Worm (Caenorhabditis elegans) whole organism, early embryonic: ENCODE data around the gene egl-43.

ENCODE experiments used
- B0310.2 ChIP-seq: sonication (generic microtip); optimal IDR thresholded peaks from 2 replicates; lab custom pipeline; 2016; ENCODE audit warnings: mild to moderate bottlenecking, missing genetic modification characterization, missing compliant biosample characterization
- F13C5.2 ChIP-seq: sonication (generic microtip); optimal IDR thresholded peaks from 2 replicates; lab custom pipeline; 2017; ENCODE audit warnings: mild to moderate bottlenecking, missing genetic modification characterization, inconsistent platforms, missing compliant biosample characterization
- ama-1 ChIP-seq: fragments of 150-350 bp; optimal IDR thresholded peaks from 2 replicates; lab custom pipeline; 2014
- ceh-13 ChIP-seq: fragments of 200-800 bp; sonication (Bioruptor generic); optimal IDR thresholded peaks from 2 replicates; lab custom pipeline; 2018; ENCODE audit warnings: mild to moderate bottlenecking, missing genetic modification characterization, missing compliant biosample characterization
- ceh-36 ChIP-seq: sonication (generic microtip); optimal IDR thresholded peaks from 2 replicates; lab custom pipeline; 2016; ENCODE audit warnings: missing genetic modification characterization, inconsistent platforms, missing compliant biosample characterization
- ets-7 ChIP-seq: sonication (generic microtip); optimal IDR thresholded peaks from 2 replicates; lab custom pipeline; 2016; ENCODE audit warnings: missing genotype, missing genetic modification characterization, missing compliant biosample characterization
- flt-1 ChIP-seq: fragments of 200-800 bp; sonication (Bioruptor generic); IDR thresholded peaks from 2 replicates; pipeline ENCODE4 v1.3.6; 2022; ENCODE audit warnings: missing genetic modification characterization, missing compliant biosample characterization
- hmg-4 ChIP-seq: fragments of 200-800 bp; sonication (Bioruptor generic); optimal IDR thresholded peaks from 2 replicates; lab custom pipeline; 2018; ENCODE audit warnings: mild to moderate bottlenecking, missing genetic modification characterization, missing compliant biosample characterization
- hnd-1 ChIP-seq: sonication (generic microtip); optimal IDR thresholded peaks from 2 replicates; lab custom pipeline; 2016; ENCODE audit warnings: missing genetic modification characterization, missing compliant biosample characterization
- pes-1 ChIP-seq: fragments of 200-800 bp; sonication (Bioruptor generic); IDR thresholded peaks from 2 replicates; pipeline ENCODE4 v1.3.6; 2022; ENCODE audit warnings: missing genetic modification reagents, missing genetic modification characterization, missing compliant biosample characterization
- scrt-1 ChIP-seq: fragments of 200-800 bp; sonication (Bioruptor generic); IDR thresholded peaks from 2 replicates; pipeline ENCODE4 v1.3.6; 2022; ENCODE audit warnings: missing genetic modification characterization, missing compliant biosample characterization
- sea-1 ChIP-seq: fragments of 200-800 bp; sonication (Bioruptor generic); conservative IDR thresholded peaks from 2 replicates; pipeline ENCODE4 v1.3.6; 2022; ENCODE audit warnings: missing genetic modification characterization, missing compliant biosample characterization
- tbx-11 ChIP-seq: fragments of 200-800 bp; sonication (Bioruptor generic); IDR thresholded peaks from 2 replicates; pipeline ENCODE4 v1.3.6; 2022; ENCODE audit warnings: missing genetic modification characterization, missing compliant biosample characterization
- tbx-37 ChIP-seq: fragments of 200-800 bp; sonication (Bioruptor generic); conservative IDR thresholded peaks from 2 replicates; pipeline ENCODE4 v1.3.6; 2022; ENCODE audit warnings: missing genetic modification reagents, missing genetic modification characterization, missing compliant biosample characterization

DNA sequence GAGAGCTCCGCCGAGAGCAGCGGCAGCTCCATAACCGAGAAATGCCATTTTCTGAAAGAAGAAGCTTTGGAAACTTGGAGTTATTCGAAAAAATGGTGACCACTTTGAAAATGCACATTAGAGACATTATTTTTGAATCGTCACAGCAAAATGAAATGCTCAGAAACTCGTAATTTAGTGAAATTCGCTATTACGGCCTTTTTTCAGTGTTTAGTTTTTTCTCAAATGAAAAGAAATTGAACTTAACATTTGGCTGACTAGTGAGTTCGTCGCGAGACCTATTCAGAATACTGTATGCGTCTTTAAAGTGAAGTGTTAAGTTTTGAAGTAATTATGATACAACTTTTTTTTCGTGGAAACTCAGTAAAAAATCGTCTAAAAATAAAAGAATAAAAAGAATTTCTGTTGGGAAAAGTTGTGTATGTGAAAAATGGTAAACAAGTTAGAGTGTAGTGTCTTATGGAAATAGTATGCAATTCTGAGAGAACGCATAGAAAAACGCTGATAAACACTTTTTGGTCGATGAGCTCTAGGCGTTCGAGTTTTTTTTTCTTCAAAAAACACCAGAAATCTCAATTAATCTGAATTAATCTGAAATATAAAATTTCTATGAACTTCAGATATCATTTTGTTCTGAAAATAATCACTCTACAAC is 15.6 kb downstream of the egl-43 start, which contains the start of gene R53.5:
- TF ChIP-seq B0310.2 (tag; lab: Kevin White, UChicago): no peak
- no peak for TF ChIP-seq pes-1
- TF ChIP-seq hmg-4 (GFP tag; lab: Kevin White, UChicago): no peak
- no peak for TF ChIP-seq ets-7
- TF ChIP-seq flt-1: no peak
- no peak for TF ChIP-seq ama-1 (lab: Kevin White, UChicago)
- TF ChIP-seq sea-1 (GFP tag; lab: Robert Waterston, UW): no peak
- no peak for TF ChIP-seq hnd-1 (tag; lab: Kevin White, UChicago)
- no peak for TF ChIP-seq ceh-36 (tag; lab: Kevin White, UChicago)
- no peak for TF ChIP-seq scrt-1
- TF ChIP-seq F13C5.2 (tag; lab: Kevin White, UChicago): no peak
- TF ChIP-seq tbx-11: no peak
- TF ChIP-seq tbx-37: no peak
- TF ChIP-seq ceh-13 (GFP tag; lab: Kevin White, UChicago): no peak
